Worm (Caenorhabditis elegans) whole organism, young adult: ENCODE measurements around the gene ZK1098.9.
A peak's percentile ranks its signal among the peaks of the same experiment; 100 is the strongest.

Experiments used
- C06A6.2 ChIP-seq: fragments of 200-800 bp; sonication (Bioruptor generic); conservative IDR thresholded peaks from 2 replicates; pipeline ENCODE4 v1.3.6; 2022; ENCODE audit warnings: missing genetic modification characterization, missing compliant biosample characterization
- C17E4.6 ChIP-seq: fragments of 200-800 bp; sonication (Bioruptor generic); IDR thresholded peaks from 2 replicates; pipeline ENCODE4 v1.3.6; 2022; ENCODE audit warnings: missing genetic modification reagents, missing genetic modification characterization, missing compliant biosample characterization
- F23B12.7 ChIP-seq: sonication (generic microtip); optimal IDR thresholded peaks from 2 replicates; lab custom pipeline; 2017; ENCODE audit warnings: missing genetic modification characterization, mild to moderate bottlenecking, missing compliant biosample characterization, antibody characterized with exemption, moderate library complexity; ENCODE audit not compliant: insufficient read depth
- F39B2.1 ChIP-seq: fragments of 200-800 bp; sonication (Bioruptor generic); IDR thresholded peaks from 2 replicates; pipeline ENCODE4 v1.3.6; 2022; ENCODE audit warnings: missing genetic modification reagents, missing genetic modification characterization, missing compliant biosample characterization
- F55B11.4 ChIP-seq: sonication (generic microtip); optimal IDR thresholded peaks from 2 replicates; lab custom pipeline; 2016; ENCODE audit warnings: missing compliant biosample characterization, missing genetic modification characterization, borderline replicate concordance; ENCODE audit not compliant: insufficient read depth
- F57C9.4 ChIP-seq: sonication (generic microtip); optimal IDR thresholded peaks from 2 replicates; lab custom pipeline; 2017; ENCODE audit warnings: mild to moderate bottlenecking, missing genetic modification characterization, missing compliant biosample characterization
- K11D2.4 ChIP-seq: fragments of 200-800 bp; sonication (Bioruptor generic); IDR thresholded peaks from 2 replicates; pipeline ENCODE4 v1.3.6; 2022; ENCODE audit warnings: missing genetic modification reagents, missing genetic modification characterization, missing compliant biosample characterization
- T26A5.8 ChIP-seq: sonication (generic microtip); optimal IDR thresholded peaks from 2 replicates; lab custom pipeline; 2016; ENCODE audit warnings: missing genetic modification characterization, missing compliant biosample characterization
- Y53F4B.3 ChIP-seq: fragments of 200-800 bp; sonication (Bioruptor generic); IDR thresholded peaks from 2 replicates; pipeline ENCODE4 v1.3.6; 2022; ENCODE audit warnings: missing genetic modification reagents, missing genetic modification characterization, missing compliant biosample characterization
- Y79H2A.3 ChIP-seq: fragments of 200-800 bp; sonication (Bioruptor generic); conservative IDR thresholded peaks from 2 replicates; pipeline ENCODE4 v1.3.6; 2022; ENCODE audit warnings: missing genetic modification reagents, missing genetic modification characterization, missing compliant biosample characterization
- Y95B8A.8 ChIP-seq: fragments of 200-800 bp; sonication (Bioruptor generic); IDR thresholded peaks from 2 replicates; pipeline ENCODE4 v1.3.6; 2022; ENCODE audit warnings: missing genetic modification reagents, missing genetic modification characterization, missing compliant biosample characterization
- ZK185.1 ChIP-seq: sonication (generic microtip); optimal IDR thresholded peaks from 2 replicates; lab custom pipeline; 2016; ENCODE audit warnings: mild to moderate bottlenecking, missing genetic modification characterization, missing compliant biosample characterization; ENCODE audit not compliant: poor library complexity, severe bottlenecking
- aptf-3 ChIP-seq: fragments of 200-800 bp; sonication (Bioruptor generic); IDR thresholded peaks from 2 replicates; pipeline ENCODE4 v1.3.6; 2022; ENCODE audit warnings: missing genetic modification characterization, missing compliant biosample characterization
- attf-3 ChIP-seq: fragments of 200-800 bp; sonication (Bioruptor generic); conservative IDR thresholded peaks from 2 replicates; pipeline ENCODE4 v1.3.6; 2022; ENCODE audit warnings: missing genetic modification reagents, missing genetic modification characterization, missing compliant biosample characterization
- bed-2 ChIP-seq: fragments of 200-800 bp; sonication (Bioruptor generic); IDR thresholded peaks from 2 replicates; pipeline ENCODE4 v1.3.6; 2022; ENCODE audit warnings: missing genetic modification reagents, missing genetic modification characterization, missing compliant biosample characterization
- cebp-2 ChIP-seq: fragments of 200-800 bp; sonication (Bioruptor generic); IDR thresholded peaks from 2 replicates; pipeline ENCODE4 v1.3.6; 2022; ENCODE audit warnings: missing genetic modification characterization, missing compliant biosample characterization
- ceh-58 ChIP-seq: fragments of 200-800 bp; sonication (Bioruptor generic); IDR thresholded peaks from 2 replicates; pipeline ENCODE4 v1.3.6; 2022; ENCODE audit warnings: missing genetic modification characterization, missing compliant biosample characterization
- ceh-91 ChIP-seq: fragments of 200-800 bp; sonication (Bioruptor generic); IDR thresholded peaks from 2 replicates; pipeline ENCODE4 v1.3.6; 2022; ENCODE audit warnings: missing genetic modification reagents, missing genetic modification characterization, missing compliant biosample characterization
- chd-7 ChIP-seq: sonication (generic microtip); optimal IDR thresholded peaks from 2 replicates; lab custom pipeline; 2016; ENCODE audit warnings: mild to moderate bottlenecking, missing genetic modification characterization, moderate library complexity, missing compliant biosample characterization
- die-1 ChIP-seq: sonication (generic microtip); optimal IDR thresholded peaks from 2 replicates; lab custom pipeline; 2016; ENCODE audit warnings: missing genotype, mild to moderate bottlenecking, missing genetic modification characterization, missing compliant biosample characterization
- dox-1 ChIP-seq: fragments of 200-800 bp; sonication (Bioruptor generic); IDR thresholded peaks from 2 replicates; pipeline ENCODE4 v1.3.6; 2022; ENCODE audit warnings: missing genetic modification reagents, missing genetic modification characterization, missing compliant biosample characterization
- dpl-1 ChIP-seq: fragments of 150-350 bp; optimal IDR thresholded peaks from 2 replicates; lab custom pipeline; 2014; ENCODE audit warnings: missing biosample characterization, missing genetic modification reagents, missing genetic modification characterization
- egl-44 ChIP-seq: fragments of 200-800 bp; sonication (Bioruptor generic); IDR thresholded peaks from 2 replicates; pipeline ENCODE4 v1.3.6; 2022; ENCODE audit warnings: missing genetic modification reagents, missing genetic modification characterization, missing compliant biosample characterization
- ekl-4 ChIP-seq: fragments of 200-800 bp; sonication (Bioruptor generic); IDR thresholded peaks from 2 replicates; pipeline ENCODE4 v1.3.6; 2022; ENCODE audit warnings: missing genetic modification reagents, missing genetic modification characterization, missing compliant biosample characterization
- ets-4 ChIP-seq: fragments of 200-800 bp; sonication (Bioruptor generic); optimal IDR thresholded peaks from 2 replicates; lab custom pipeline; 2018; ENCODE audit warnings: mild to moderate bottlenecking, missing genetic modification characterization, missing compliant biosample characterization
- him-1 ChIP-seq: sonication (generic microtip); optimal IDR thresholded peaks from 2 replicates; lab custom pipeline; 2016; ENCODE audit warnings: missing genotype, missing genetic modification reagents, missing genetic modification characterization, missing compliant biosample characterization
- hlh-26 ChIP-seq: fragments of 200-800 bp; sonication (Bioruptor generic); conservative IDR thresholded peaks from 2 replicates; pipeline ENCODE4 v1.3.6; 2022; ENCODE audit warnings: missing genetic modification reagents, missing genetic modification characterization, missing compliant biosample characterization
- hmg-1.2 ChIP-seq: fragments of 200-800 bp; sonication (Bioruptor generic); IDR thresholded peaks from 2 replicates; pipeline ENCODE4 v1.3.6; 2022; ENCODE audit warnings: missing genetic modification reagents, missing genetic modification characterization, missing compliant biosample characterization
- hrde-1 ChIP-seq: sonication (generic microtip); optimal IDR thresholded peaks from 2 replicates; lab custom pipeline; 2016; ENCODE audit warnings: missing genetic modification characterization, mild to moderate bottlenecking, missing compliant biosample characterization, moderate library complexity, missing genotype, missing genetic modification reagents, borderline replicate concordance
- let-607 ChIP-seq, 2 experiments: fragments of 200-800 bp in 1 of 2; sonication (Bioruptor generic) in 1 of 2; sonication (generic microtip) in 1 of 2; optimal IDR thresholded peaks; 2 replicates each; lab custom pipeline; 2016 to 2018; ENCODE audit warnings: mild to moderate bottlenecking in 2 of 2, missing compliant biosample characterization in 2 of 2, missing genetic modification characterization in 2 of 2, moderate library complexity in 2 of 2, missing genotype in 1 of 2
- lin-26 ChIP-seq: fragments of 200-800 bp; sonication (Bioruptor generic); IDR thresholded peaks from 2 replicates; pipeline ENCODE4 v1.3.6; 2022; ENCODE audit warnings: missing genetic modification reagents, missing genetic modification characterization, missing compliant biosample characterization
- lin-35 ChIP-seq, 3 experiments: fragments of 150-350 bp in 2 of 3; sonication (generic microtip) in 1 of 3; optimal IDR thresholded peaks; 2 replicates each; lab custom pipeline; 2014 to 2018; ENCODE audit warnings: missing biosample characterization in 3 of 3, missing genetic modification characterization in 3 of 3, missing genetic modification reagents in 3 of 3
- lin-40 ChIP-seq: sonication (generic microtip); optimal IDR thresholded peaks from 2 replicates; lab custom pipeline; 2016; ENCODE audit warnings: missing genetic modification characterization, mild to moderate bottlenecking, missing compliant biosample characterization, missing genotype, missing genetic modification reagents
- lsl-1 ChIP-seq: fragments of 200-800 bp; sonication (Bioruptor generic); optimal IDR thresholded peaks from 2 replicates; lab custom pipeline; 2018; ENCODE audit warnings: mild to moderate bottlenecking, missing genetic modification characterization, moderate library complexity, missing compliant biosample characterization
- madf-3 ChIP-seq: fragments of 200-800 bp; sonication (Bioruptor generic); IDR thresholded peaks from 2 replicates; pipeline ENCODE4 v1.3.6; 2022; ENCODE audit warnings: missing genetic modification reagents, missing genetic modification characterization, missing compliant biosample characterization
- nfya-1 ChIP-seq: sonication (generic microtip); optimal IDR thresholded peaks from 2 replicates; lab custom pipeline; 2017; ENCODE audit warnings: antibody characterized with exemption, missing compliant biosample characterization, missing genetic modification characterization, borderline replicate concordance; ENCODE audit not compliant: insufficient read depth
- nhr-179 ChIP-seq: sonication (generic microtip); optimal IDR thresholded peaks from 2 replicates; lab custom pipeline; 2016; ENCODE audit warnings: mild to moderate bottlenecking, missing genetic modification characterization, missing compliant biosample characterization
- nhr-80 ChIP-seq: sonication (generic microtip); optimal IDR thresholded peaks from 2 replicates; lab custom pipeline; 2016; ENCODE audit warnings: missing genetic modification characterization, missing compliant biosample characterization
- pbrm-1 ChIP-seq: fragments of 200-800 bp; sonication (Bioruptor generic); IDR thresholded peaks from 2 replicates; pipeline ENCODE4 v1.3.6; 2022; ENCODE audit warnings: missing genetic modification reagents, missing genetic modification characterization, missing compliant biosample characterization
- rpc-1 ChIP-seq, 2 experiments: fragments of 150-350 bp in 1 of 2; sonication (generic microtip) in 1 of 2; optimal IDR thresholded peaks; 2 replicates each; lab custom pipeline; 2014 to 2018; ENCODE audit warnings: missing biosample characterization in 1 of 2, missing genetic modification characterization in 1 of 2, missing genetic modification reagents in 1 of 2, missing genotype in 1 of 2
- snpc-3.4 ChIP-seq: sonication (generic microtip); optimal IDR thresholded peaks from 2 replicates; lab custom pipeline; 2017; ENCODE audit warnings: missing genetic modification characterization, mild to moderate bottlenecking, missing compliant biosample characterization, antibody characterized with exemption, moderate library complexity, missing genotype, missing genetic modification reagents
- snpc-4 ChIP-seq, 5 experiments: fragments of 150-350 bp in 1 of 5; sonication (generic microtip) in 4 of 5; optimal IDR thresholded peaks; 2 replicates each; lab custom pipeline; 2014 to 2018; ENCODE audit warnings: missing genetic modification characterization in 5 of 5, missing biosample characterization in 3 of 5, antibody characterized with exemption in 2 of 5, mild to moderate bottlenecking in 2 of 5, missing compliant biosample characterization in 2 of 5, missing genotype in 2 of 5, moderate library complexity in 2 of 5, missing genetic modification reagents in 1 of 5
- tlf-1 ChIP-seq: fragments of 200-800 bp; sonication (Bioruptor generic); optimal IDR thresholded peaks from 2 replicates; lab custom pipeline; 2018; ENCODE audit warnings: mild to moderate bottlenecking, missing genetic modification characterization, missing compliant biosample characterization
- unc-62 ChIP-seq: fragments of 150-350 bp; optimal IDR thresholded peaks from 2 replicates; lab custom pipeline; 2014; ENCODE audit warnings: missing biosample characterization, missing genetic modification reagents, missing genetic modification characterization
- xnd-1 ChIP-seq: sonication (generic microtip); optimal IDR thresholded peaks from 2 replicates; lab custom pipeline; 2016; ENCODE audit warnings: missing genotype, missing genetic modification reagents, missing genetic modification characterization, missing compliant biosample characterization
- ztf-22 ChIP-seq: fragments of 200-800 bp; sonication (Bioruptor generic); optimal IDR thresholded peaks from 2 replicates; lab custom pipeline; 2018; ENCODE audit warnings: mild to moderate bottlenecking, missing genetic modification characterization, moderate library complexity, missing compliant biosample characterization
- ztf-28 ChIP-seq: fragments of 200-800 bp; sonication (Bioruptor generic); IDR thresholded peaks from 2 replicates; pipeline ENCODE4 v1.3.6; 2022; ENCODE audit warnings: missing genetic modification reagents, missing genetic modification characterization, missing compliant biosample characterization

The ZK1098.9 gene

ce11 chrIII:9504347-9504746, 39.9 kb upstream of the ZK1098.9 start (continued):
- TF ChIP-seq ZK185.1 (tag; lab: Kevin White, UChicago) = no peak
- no peak for TF ChIP-seq madf-3 (GFP tag; lab: Robert Waterston, UW)
- TF ChIP-seq lin-35 (GFP tag; optimal IDR thresholded peaks at IDR 0.05; lab: Kevin White, UChicago) = no peak
- TF ChIP-seq ets-4 = no peak
- no peak for TF ChIP-seq F39B2.1 (GFP tag; lab: Robert Waterston, UW)
- no peak for TF ChIP-seq chd-7
- TF ChIP-seq Y95B8A.8 (GFP tag; lab: Robert Waterston, UW) = no peak
- no peak for TF ChIP-seq ceh-58 (GFP tag; lab: Robert Waterston, UW)
- no peak for TF ChIP-seq aptf-3
- no peak for TF ChIP-seq K11D2.4 (GFP tag; lab: Robert Waterston, UW)
- 0 out of 2 replicates have a peak, but pooled peaks have one; percentile 50 for TF ChIP-seq lin-26 (GFP tag; lab: Robert Waterston, UW)
- no peak for TF ChIP-seq attf-3 (GFP tag; lab: Robert Waterston, UW)
- no peak for TF ChIP-seq cebp-2
- TF ChIP-seq nhr-179 = no peak
- TF ChIP-seq T26A5.8 = no peak
- TF ChIP-seq dox-1 = no peak; the same call in 1 of the 2 replicates
- TF ChIP-seq ceh-91 = peak; percentile 91
- no peak for TF ChIP-seq Y79H2A.3
- TF ChIP-seq ztf-28 (GFP tag; lab: Robert Waterston, UW) = no peak
- TF ChIP-seq lin-40 (tag; lab: Kevin White, UChicago) = no peak
- peak; percentile 29; the same call in 1 of the 2 replicates for TF ChIP-seq C17E4.6
- no peak for TF ChIP-seq F55B11.4 (tag; lab: Kevin White, UChicago)
- TF ChIP-seq Y53F4B.3 = no peak
- TF ChIP-seq ekl-4 (GFP tag; lab: Robert Waterston, UW) = 0 out of 2 replicates have a peak, but pooled peaks have one; percentile 20
- peak; percentile 33 for TF ChIP-seq hmg-1.2 (GFP tag; lab: Robert Waterston, UW)
- TF ChIP-seq pbrm-1 = peak; percentile 62; the same call in 1 of the 2 replicates
- no peak for TF ChIP-seq snpc-4 (GFP tag; optimal IDR thresholded peaks at IDR 0.05; lab: Kevin White, UChicago)
- TF ChIP-seq snpc-4 (tag; optimal IDR thresholded peaks at IDR 0.05; lab: Kevin White, UChicago) = peak in 1 of 4 experiments; percentile 23
- TF ChIP-seq hlh-26 = no peak
- TF ChIP-seq ztf-22 (GFP tag; lab: Kevin White, UChicago) = no peak
- TF ChIP-seq bed-2 (GFP tag; lab: Robert Waterston, UW) = no peak
- TF ChIP-seq unc-62 (GFP tag; lab: Kevin White, UChicago) = no peak
- TF ChIP-seq him-1 = no peak
- no peak for TF ChIP-seq die-1 (tag; lab: Kevin White, UChicago)
- TF ChIP-seq nfya-1 (tag; lab: Kevin White, UChicago) = no peak
- no peak for TF ChIP-seq let-607 (tag; optimal IDR thresholded peaks at IDR 0.05; lab: Kevin White, UChicago)
- TF ChIP-seq F23B12.7 (tag; lab: Kevin White, UChicago) = no peak
- TF ChIP-seq tlf-1 = no peak
- TF ChIP-seq hrde-1 (tag; lab: Kevin White, UChicago) = no peak
- peak; percentile 50 for TF ChIP-seq dpl-1
- TF ChIP-seq F57C9.4 (tag; lab: Kevin White, UChicago) = no peak
- TF ChIP-seq lsl-1 = peak; percentile 89
- TF ChIP-seq egl-44 (GFP tag; lab: Robert Waterston, UW) = no peak
- no peak for TF ChIP-seq C06A6.2 (GFP tag; lab: Robert Waterston, UW)
- TF ChIP-seq xnd-1 = peak; percentile 89
- no peak for TF ChIP-seq nhr-80 (tag; lab: Kevin White, UChicago)
- no peak for TF ChIP-seq rpc-1 (optimal IDR thresholded peaks at IDR 0.05; lab: Kevin White, UChicago)
- TF ChIP-seq rpc-1 (tag; optimal IDR thresholded peaks at IDR 0.05; lab: Kevin White, UChicago) = no peak
- peak; percentile 35 for TF ChIP-seq snpc-3.4
